Fruit fly (Drosophila melanogaster) whole organism, embryonic: Measurements from ENCODE around the gene sti.
A peak's percentile ranks its signal among the peaks of the same experiment; 100 is the strongest.

Source experiments
- Atf-2 ChIP-seq: fragments of 200-800 bp; sonication (Bioruptor generic); optimal IDR thresholded peaks from 2 replicates; lab custom pipeline; 2016; ENCODE audit warnings: missing biosample characterization, missing genetic modification characterization
- Bteb2 ChIP-seq: fragments of 200-800 bp; sonication (Bioruptor generic); optimal IDR thresholded peaks from 2 replicates; lab custom pipeline; 2016; ENCODE audit warnings: missing biosample characterization, missing genetic modification characterization
- CG10147 ChIP-seq: fragments of 200-800 bp; sonication (Bioruptor generic); optimal IDR thresholded peaks from 2 replicates; lab custom pipeline; 2019; ENCODE audit warnings: missing biosample characterization, mild to moderate bottlenecking, missing genetic modification characterization, moderate library complexity
- CG10565 ChIP-seq: fragments of 200-800 bp; sonication (Bioruptor generic); optimal IDR thresholded peaks from 3 replicates; lab custom pipeline; 2016; ENCODE audit warnings: missing biosample characterization, mild to moderate bottlenecking, missing genetic modification characterization
- CG12155 ChIP-seq: fragments of 200-800 bp; sonication (Bioruptor generic); optimal IDR thresholded peaks from 3 replicates; lab custom pipeline; 2016; ENCODE audit warnings: missing biosample characterization, missing genetic modification characterization
- CG12219 ChIP-seq: fragments of 200-800 bp; sonication (Bioruptor generic); optimal IDR thresholded peaks from 3 replicates; lab custom pipeline; 2018; ENCODE audit warnings: missing biosample characterization, mild to moderate bottlenecking, missing genetic modification characterization
- CG12744 ChIP-seq: fragments of 200-800 bp; sonication (Bioruptor generic); optimal IDR thresholded peaks from 2 replicates; lab custom pipeline; 2016; ENCODE audit warnings: missing biosample characterization, missing genetic modification characterization
- CG12769 ChIP-seq: fragments of 200-800 bp; sonication (Bioruptor generic); optimal IDR thresholded peaks from 2 replicates; lab custom pipeline; 2019; ENCODE audit warnings: missing biosample characterization, mild to moderate bottlenecking, missing genetic modification characterization, moderate library complexity
- CG13287 ChIP-seq: fragments of 200-800 bp; sonication (Bioruptor generic); IDR thresholded peaks from 2 replicates; pipeline ENCODE4 v1.3.6; 2022; ENCODE audit warnings: missing biosample characterization, missing genetic modification characterization; ENCODE audit not compliant: partially characterized antibody
- CG13775 ChIP-seq: fragments of 200-800 bp; sonication (Bioruptor generic); optimal IDR thresholded peaks from 3 replicates; lab custom pipeline; 2017; ENCODE audit warnings: missing biosample characterization, mild to moderate bottlenecking, missing genetic modification characterization
- CG16813 ChIP-seq: fragments of 200-800 bp; sonication (Bioruptor generic); IDR thresholded peaks from 3 replicates; pipeline ENCODE4 v1.3.6; 2022; ENCODE audit warnings: missing biosample characterization, missing genetic modification characterization; ENCODE audit not compliant: partially characterized antibody
- CG16815 ChIP-seq: fragments of 200-800 bp; sonication (Bioruptor generic); optimal IDR thresholded peaks from 3 replicates; lab custom pipeline; 2017; ENCODE audit warnings: missing biosample characterization, mild to moderate bottlenecking, missing genetic modification characterization
- CG17912 ChIP-seq: fragments of 200-800 bp; sonication (Bioruptor generic); optimal IDR thresholded peaks from 2 replicates; lab custom pipeline; 2018; ENCODE audit warnings: missing biosample characterization, mild to moderate bottlenecking, missing genetic modification characterization
- CG18476 ChIP-seq: fragments of 200-800 bp; sonication (Bioruptor generic); optimal IDR thresholded peaks from 2 replicates; lab custom pipeline; 2016; ENCODE audit warnings: missing biosample characterization, mild to moderate bottlenecking, missing genetic modification characterization
- CG32532 ChIP-seq: fragments of 200-800 bp; sonication (Bioruptor generic); IDR thresholded peaks from 2 replicates; pipeline ENCODE4 v1.3.6; 2022; ENCODE audit warnings: missing biosample characterization, missing genetic modification characterization
- CG4424 ChIP-seq: fragments of 200-800 bp; sonication (Bioruptor generic); optimal IDR thresholded peaks from 3 replicates; lab custom pipeline; 2016; ENCODE audit warnings: missing biosample characterization, missing genetic modification characterization
- CG4854 ChIP-seq: fragments of 200-800 bp; sonication (Bioruptor generic); optimal IDR thresholded peaks from 2 replicates; lab custom pipeline; 2016; ENCODE audit warnings: missing biosample characterization, missing genetic modification characterization, inconsistent platforms
- CG6175 ChIP-seq: fragments of 200-800 bp; sonication (Bioruptor generic); IDR thresholded peaks from 3 replicates; pipeline ENCODE4 v1.3.6; 2022; ENCODE audit warnings: missing biosample characterization, missing genetic modification characterization
- CG6813 ChIP-seq: fragments of 200-800 bp; sonication (Bioruptor generic); optimal IDR thresholded peaks from 2 replicates; lab custom pipeline; 2017; ENCODE audit warnings: missing biosample characterization, missing genetic modification characterization, mild to moderate bottlenecking, moderate library complexity, missing genetic modification reagents
- CG7556 ChIP-seq: fragments of 200-800 bp; sonication (Bioruptor generic); optimal IDR thresholded peaks from 2 replicates; lab custom pipeline; 2017; ENCODE audit warnings: missing biosample characterization, mild to moderate bottlenecking, missing genetic modification characterization
- CG7786 ChIP-seq: fragments of 200-800 bp; sonication (Bioruptor generic); optimal IDR thresholded peaks from 2 replicates; lab custom pipeline; 2016; ENCODE audit warnings: missing biosample characterization, missing genetic modification characterization
- CG7928 ChIP-seq: fragments of 200-800 bp; sonication (Bioruptor generic); optimal IDR thresholded peaks from 2 replicates; lab custom pipeline; 2017; ENCODE audit warnings: missing biosample characterization, mild to moderate bottlenecking, missing genetic modification characterization
- CG7987 ChIP-seq: fragments of 200-800 bp; sonication (Bioruptor generic); optimal IDR thresholded peaks from 2 replicates; lab custom pipeline; 2018; ENCODE audit warnings: missing biosample characterization, mild to moderate bottlenecking, missing genetic modification characterization, moderate library complexity
- CG8924 ChIP-seq: fragments of 200-800 bp; optimal IDR thresholded peaks from 3 replicates; lab custom pipeline; 2019; ENCODE audit warnings: missing biosample characterization, mild to moderate bottlenecking, missing genetic modification characterization, moderate library complexity
- CG9609 ChIP-seq: fragments of 200-800 bp; sonication (Bioruptor generic); optimal IDR thresholded peaks from 3 replicates; lab custom pipeline; 2016; ENCODE audit warnings: missing biosample characterization, missing genetic modification characterization
- CG9817 ChIP-seq: fragments of 200-800 bp; sonication (Bioruptor generic); optimal IDR thresholded peaks from 2 replicates; lab custom pipeline; 2018; ENCODE audit warnings: missing biosample characterization, mild to moderate bottlenecking, missing genetic modification characterization, moderate library complexity
- Dbx ChIP-seq: fragments of 200-800 bp; sonication (Bioruptor generic); IDR thresholded peaks from 3 replicates; pipeline ENCODE4 v1.3.6; 2022; ENCODE audit warnings: missing biosample characterization, missing genetic modification characterization
- Dp ChIP-seq: fragments of 200-800 bp; sonication (Bioruptor generic); optimal IDR thresholded peaks from 2 replicates; lab custom pipeline; 2018; ENCODE audit warnings: missing biosample characterization, mild to moderate bottlenecking, missing genetic modification characterization, moderate library complexity
- HLH4C ChIP-seq: fragments of 200-800 bp; sonication (Bioruptor generic); IDR thresholded peaks from 3 replicates; pipeline ENCODE4 v1.3.6; 2022; ENCODE audit warnings: missing biosample characterization, missing genetic modification characterization; ENCODE audit not compliant: partially characterized antibody
- Hand ChIP-seq: fragments of 200-800 bp; sonication (Bioruptor generic); optimal IDR thresholded peaks from 2 replicates; lab custom pipeline; 2017; ENCODE audit warnings: mild to moderate bottlenecking, missing biosample characterization, missing genetic modification reagents, missing genetic modification characterization
- Mrtf ChIP-seq: fragments of 200-800 bp; sonication (Bioruptor generic); IDR thresholded peaks from 3 replicates; pipeline ENCODE4 v1.3.6; 2022; ENCODE audit warnings: missing biosample characterization, missing genetic modification characterization
- Opbp ChIP-seq: fragments of 200-800 bp; sonication (Bioruptor generic); IDR thresholded peaks from 3 replicates; pipeline ENCODE4 v1.3.6; 2022; ENCODE audit warnings: missing biosample characterization, missing genetic modification characterization; ENCODE audit not compliant: partially characterized antibody
- Poxn ChIP-seq: fragments of 200-800 bp; sonication (Bioruptor generic); IDR thresholded peaks from 2 replicates; pipeline ENCODE4 v1.3.6; 2022; ENCODE audit warnings: missing biosample characterization, missing genetic modification characterization
- amos ChIP-seq: fragments of 200-800 bp; sonication (Bioruptor generic); IDR thresholded peaks from 2 replicates; pipeline ENCODE4 v1.3.6; 2022; ENCODE audit warnings: missing biosample characterization, missing genetic modification characterization; ENCODE audit not compliant: partially characterized antibody
- bsh ChIP-seq, 2 experiments: fragments of 200-800 bp; sonication (Bioruptor generic); optimal IDR thresholded peaks; 2 replicates each; lab custom pipeline; 2017 to 2018; ENCODE audit warnings: mild to moderate bottlenecking in 2 of 2, missing biosample characterization in 2 of 2, missing genetic modification characterization in 2 of 2, moderate library complexity in 1 of 2
- chm ChIP-seq: fragments of 200-800 bp; sonication (Bioruptor generic); IDR thresholded peaks from 2 replicates; pipeline ENCODE4 v1.3.6; 2022; ENCODE audit warnings: missing biosample characterization, missing genetic modification characterization
- corto ChIP-seq: fragments of 200-800 bp; sonication (Bioruptor generic); optimal IDR thresholded peaks from 2 replicates; lab custom pipeline; 2016; ENCODE audit warnings: missing biosample characterization, mild to moderate bottlenecking, missing genetic modification characterization, moderate library complexity
- disco-r ChIP-seq: fragments of 200-800 bp; sonication (Bioruptor generic); optimal IDR thresholded peaks from 2 replicates; lab custom pipeline; 2016; ENCODE audit warnings: missing biosample characterization, missing genetic modification characterization
- fd102C ChIP-seq: fragments of 200-800 bp; sonication (Bioruptor generic); optimal IDR thresholded peaks from 2 replicates; lab custom pipeline; 2018; ENCODE audit warnings: missing biosample characterization, mild to moderate bottlenecking, missing genetic modification characterization, moderate library complexity
- gfzf ChIP-seq: fragments of 200-800 bp; sonication (Bioruptor generic); optimal IDR thresholded peaks from 2 replicates; lab custom pipeline; 2016; ENCODE audit warnings: missing biosample characterization, mild to moderate bottlenecking, missing genetic modification characterization, moderate library complexity
- grau ChIP-seq: fragments of 200-800 bp; optimal IDR thresholded peaks from 3 replicates; lab custom pipeline; 2019; ENCODE audit warnings: missing biosample characterization, mild to moderate bottlenecking, missing genetic modification characterization, moderate library complexity
- gsb-n ChIP-seq: fragments of 200-800 bp; sonication (Bioruptor generic); optimal IDR thresholded peaks from 3 replicates; lab custom pipeline; 2018; ENCODE audit warnings: missing biosample characterization, mild to moderate bottlenecking, missing genetic modification characterization
- ind ChIP-seq: fragments of 200-800 bp; sonication (Bioruptor generic); optimal IDR thresholded peaks from 3 replicates; lab custom pipeline; 2016; ENCODE audit warnings: missing biosample characterization, missing genetic modification characterization
- lilli ChIP-seq: fragments of 200-800 bp; sonication (Bioruptor generic); optimal IDR thresholded peaks from 3 replicates; lab custom pipeline; 2016; ENCODE audit warnings: missing biosample characterization, missing genetic modification characterization
- nom ChIP-seq: fragments of 200-800 bp; sonication (Bioruptor generic); optimal IDR thresholded peaks from 2 replicates; lab custom pipeline; 2017; ENCODE audit warnings: missing biosample characterization, missing genetic modification characterization, mild to moderate bottlenecking, moderate library complexity, missing genetic modification reagents
- org-1 ChIP-seq: fragments of 200-800 bp; sonication (Bioruptor generic); optimal IDR thresholded peaks from 2 replicates; lab custom pipeline; 2017; ENCODE audit warnings: missing biosample characterization, missing genetic modification characterization
- ranshi ChIP-seq: fragments of 200-800 bp; sonication (Bioruptor generic); IDR thresholded peaks from 2 replicates; pipeline ENCODE4 v1.3.6; 2022; ENCODE audit warnings: missing biosample characterization, missing genetic modification characterization
- ro ChIP-seq: fragments of 200-800 bp; sonication (Bioruptor generic); IDR thresholded peaks from 2 replicates; pipeline ENCODE4 v1.3.6; 2022; ENCODE audit warnings: missing biosample characterization, missing genetic modification characterization
- unc-4 ChIP-seq: fragments of 200-800 bp; sonication (Bioruptor generic); IDR thresholded peaks from 2 replicates; pipeline ENCODE4 v1.3.6; 2022; ENCODE audit warnings: missing biosample characterization, missing genetic modification characterization; ENCODE audit not compliant: partially characterized antibody
- vfl ChIP-seq: fragments of 200-800 bp; sonication (Bioruptor generic); optimal IDR thresholded peaks from 2 replicates; lab custom pipeline; 2016; ENCODE audit warnings: missing biosample characterization, missing genetic modification characterization

sti gene

dm6 chr3L:12482917-12483316, 31.7 kb downstream of the sti start (continued):
- TF ChIP-seq CG4424 (GFP tag; lab: Kevin White, UChicago): peak; percentile 76
- TF ChIP-seq CG10565 (GFP tag; lab: Kevin White, UChicago): no peak
- peak; percentile 37 for TF ChIP-seq CG12744 (GFP tag; lab: Kevin White, UChicago)
- TF ChIP-seq corto: no peak
- peak; percentile 52 for TF ChIP-seq Bteb2 (GFP tag; lab: Kevin White, UChicago)
- TF ChIP-seq CG12155 (GFP tag; lab: Kevin White, UChicago): peak; percentile 16
- TF ChIP-seq CG32532 (GFP tag; lab: Robert Waterston, UW): peak; percentile 59; the same call in 1 of the 2 replicates
- TF ChIP-seq HLH4C (GFP tag; lab: Robert Waterston, UW): no peak
- TF ChIP-seq Hand (GFP tag; lab: Kevin White, UChicago): peak; percentile 5
- no peak for TF ChIP-seq CG17912 (GFP tag; lab: Kevin White, UChicago)
- peak; percentile 82 for TF ChIP-seq grau (tag; lab: Kevin White, UChicago)
- peak; percentile 81 for TF ChIP-seq CG7556 (GFP tag; lab: Kevin White, UChicago)
- peak; percentile 1 for TF ChIP-seq CG7786 (GFP tag; lab: Kevin White, UChicago)
- TF ChIP-seq Opbp (GFP tag; lab: Robert Waterston, UW): no peak
- peak; percentile 51 for TF ChIP-seq Atf-2
- peak; percentile 55 to 71 for TF ChIP-seq bsh (GFP tag; optimal IDR thresholded peaks at IDR 0.05; lab: Kevin White, UChicago)
- no peak for TF ChIP-seq fd102C
- TF ChIP-seq unc-4 (GFP tag; lab: Robert Waterston, UW): no peak
- TF ChIP-seq amos: no peak
- TF ChIP-seq CG8924: peak; percentile 77
- TF ChIP-seq nom (GFP tag; lab: Kevin White, UChicago): no peak
- peak; percentile 15 for TF ChIP-seq CG9609 (GFP tag; lab: Kevin White, UChicago)
- TF ChIP-seq lilli (GFP tag; lab: Kevin White, UChicago): peak; percentile 70
- no peak for TF ChIP-seq CG7987 (GFP tag; lab: Kevin White, UChicago)
- TF ChIP-seq CG6175 (GFP tag; lab: Robert Waterston, UW): 0 out of 3 replicates have a peak, but pooled peaks have one; percentile 16
- TF ChIP-seq vfl: no peak
- TF ChIP-seq chm (GFP tag; lab: Robert Waterston, UW): no peak
- peak; percentile 70 for TF ChIP-seq CG13775 (GFP tag; lab: Kevin White, UChicago)
- no peak for TF ChIP-seq CG13287 (GFP tag; lab: Robert Waterston, UW)
- TF ChIP-seq CG18476: peak; percentile 57
- no peak for TF ChIP-seq CG12769 (tag; lab: Kevin White, UChicago)
- peak; percentile 57; the same call in 1 of the 3 replicates for TF ChIP-seq Dbx (GFP tag; lab: Robert Waterston, UW)
- peak; percentile 43 for TF ChIP-seq CG9817
- peak; percentile 59 for TF ChIP-seq gsb-n (tag; lab: Kevin White, UChicago)
- TF ChIP-seq CG12219 (GFP tag; lab: Kevin White, UChicago): peak; percentile 52
- TF ChIP-seq CG16813: no peak
- no peak for TF ChIP-seq Dp (GFP tag; lab: Kevin White, UChicago)
- TF ChIP-seq CG16815: peak; percentile 49
- TF ChIP-seq ind (GFP tag; lab: Kevin White, UChicago): peak; percentile 72
- TF ChIP-seq CG6813 (GFP tag; lab: Kevin White, UChicago): no peak
- no peak; the same call in 2 of the 3 replicates for TF ChIP-seq Mrtf (GFP tag; lab: Robert Waterston, UW)
- peak; percentile 72 for TF ChIP-seq CG10147 (GFP tag; lab: Kevin White, UChicago)
- TF ChIP-seq CG4854 (GFP tag; lab: Kevin White, UChicago): peak; percentile 56
- no peak for TF ChIP-seq Poxn (GFP tag; lab: Robert Waterston, UW)
- no peak for TF ChIP-seq gfzf (GFP tag; lab: Kevin White, UChicago)
- TF ChIP-seq CG7928: no peak
- TF ChIP-seq ro (GFP tag; lab: Robert Waterston, UW): no peak; the same call in 1 of the 2 replicates
- peak; percentile 58 for TF ChIP-seq ranshi
- TF ChIP-seq disco-r (GFP tag; lab: Kevin White, UChicago): no peak
- peak; percentile 50 for TF ChIP-seq org-1
